Worm (Caenorhabditis elegans): ENCODE data around the gene asp-6.

The asp-6 gene

ce11 chrV:8223417-8223816 lies 45.3 kb downstream of the asp-6 start:
- TF ChIP-seq ceh-18 (tag; optimal IDR thresholded peaks at IDR 0.05): no peak

DNA sequence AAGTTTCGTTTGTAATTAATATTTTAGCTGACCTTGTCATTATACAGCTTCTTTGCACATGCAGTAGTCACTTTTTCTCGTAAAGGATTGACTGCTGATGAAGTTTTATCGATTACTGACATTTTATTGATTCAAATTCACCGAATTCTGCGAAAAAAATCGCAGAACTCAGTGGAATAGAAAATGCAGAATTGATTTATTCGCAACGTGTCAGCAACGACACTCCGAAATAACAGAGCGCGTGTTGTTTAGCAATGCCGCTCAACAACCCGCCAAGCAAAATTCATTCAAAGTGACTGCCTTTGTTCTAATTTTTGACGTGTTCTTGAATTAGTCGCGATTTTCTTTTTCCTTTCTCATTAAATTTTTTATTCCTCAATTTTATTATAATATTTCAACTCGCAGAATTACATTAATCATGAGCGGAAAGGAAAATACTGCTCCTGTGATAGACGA lies 47.6 kb downstream of the asp-6 start, which contains the start of the genes cogc-6 and air-1:
TSS of gene cogc-6 (minus strand) at position 234 of the 456 bp plus-strand sequence.
TSS of gene air-1 (plus strand) at position 406 of the 456 bp plus-strand sequence.
- TF ChIP-seq ceh-34 (tag; optimal IDR thresholded peaks at IDR 0.05) (no peak), elt-4 (tag; optimal IDR thresholded peaks at IDR 0.05) (no peak), nhr-232 (tag; optimal IDR thresholded peaks at IDR 0.05) (no peak), che-1 (tag; optimal IDR thresholded peaks at IDR 0.05) (no peak), npax-4 (tag; optimal IDR thresholded peaks at IDR 0.05) (no peak), ceh-2 (tag; optimal IDR thresholded peaks at IDR 0.05) (no peak), unc-86 (tag; optimal IDR thresholded peaks at IDR 0.05) (no peak)

DNA sequence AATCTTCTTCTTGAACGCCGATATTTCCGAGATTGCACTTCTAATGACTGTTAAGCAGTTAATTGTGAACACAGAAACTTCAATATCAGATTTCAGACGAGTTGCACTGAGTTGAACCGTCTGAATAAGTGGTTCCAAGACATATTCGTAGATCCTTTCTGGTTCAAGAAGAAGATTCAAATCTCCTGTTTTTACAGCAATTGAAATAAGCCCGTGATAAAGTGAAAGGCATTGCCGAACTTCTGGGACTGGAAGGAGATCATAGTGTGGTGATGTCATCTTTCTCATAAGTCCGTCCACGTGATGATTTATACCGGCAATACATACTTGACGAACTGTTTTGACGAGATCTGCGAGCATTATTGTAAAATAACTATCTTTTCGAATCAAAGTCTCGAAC lies 49.2 kb downstream of the asp-6 start:
- TF ChIP-seq pha-4 (tag; optimal IDR thresholded peaks at IDR 0.05) (no peak), ceh-6 (GFP tag; optimal IDR thresholded peaks at IDR 0.05) (no peak)

- TF ChIP-seq fkh-10 (GFP tag; optimal IDR thresholded peaks at IDR 0.05): no peak
- peak; percentile 51 for TF ChIP-seq ceh-48 (tag; optimal IDR thresholded peaks at IDR 0.05)
- TF ChIP-seq ceh-9 (tag; optimal IDR thresholded peaks at IDR 0.05): no peak
- TF ChIP-seq syd-9 (tag; optimal IDR thresholded peaks at IDR 0.05): no peak
- no peak for TF ChIP-seq madf-2 (tag; optimal IDR thresholded peaks at IDR 0.05)
- no peak for TF ChIP-seq T23F11.4 (GFP tag; optimal IDR thresholded peaks at IDR 0.05)
- no peak for TF ChIP-seq ceh-24 (tag; optimal IDR thresholded peaks at IDR 0.05)
Measured at ce11 chrV:8217661-8218265, 51.0 kb downstream of the asp-6 start, which contains the start of gene K07C11.8. K07C11.8 (minus strand) TSS chrV:8217884.
